Worm (Caenorhabditis elegans): ENCODE results near the gene nspc-16.

ce11 chrX:14530107-14530506 is 6.7 kb downstream of the nspc-16 start, which contains the start of gene nspc-20:
- TF ChIP-seq lsy-27 (tag; optimal IDR thresholded peaks at IDR 0.05; ENCODE audit: borderline replicate concordance, insufficient read depth) (no peak), hsf-1 (GFP tag; IDR thresholded peaks at IDR 0.05) (no peak), Y53F4B.3 (GFP tag; IDR thresholded peaks at IDR 0.05) (no peak), T07F8.4 (tag; optimal IDR thresholded peaks at IDR 0.05) (no peak), ama-1 (optimal IDR thresholded peaks at IDR 0.05) (no peak), ama-1 (GFP tag; optimal IDR thresholded peaks at IDR 0.05) (no peak), pha-4 (tag; optimal IDR thresholded peaks at IDR 0.05) (no peak)

Data from whole organism, young adult.